Worm (Caenorhabditis elegans) whole organism, early embryonic: Measurements from ENCODE around the gene M02D8.2.

Source experiments
- B0310.2 ChIP-seq: sonication (generic microtip); optimal IDR thresholded peaks from 2 replicates; lab custom pipeline; 2016; ENCODE audit warnings: mild to moderate bottlenecking, missing genetic modification characterization, missing compliant biosample characterization
- F13C5.2 ChIP-seq: sonication (generic microtip); optimal IDR thresholded peaks from 2 replicates; lab custom pipeline; 2017; ENCODE audit warnings: mild to moderate bottlenecking, missing genetic modification characterization, inconsistent platforms, missing compliant biosample characterization
- aly-1 ChIP-seq: sonication (generic microtip); optimal IDR thresholded peaks from 2 replicates; lab custom pipeline; 2016; ENCODE audit warnings: missing genetic modification characterization, missing compliant biosample characterization
- ama-1 ChIP-seq: fragments of 150-350 bp; optimal IDR thresholded peaks from 2 replicates; lab custom pipeline; 2014
- ceh-13 ChIP-seq: fragments of 200-800 bp; sonication (Bioruptor generic); optimal IDR thresholded peaks from 2 replicates; lab custom pipeline; 2018; ENCODE audit warnings: mild to moderate bottlenecking, missing genetic modification characterization, missing compliant biosample characterization
- ceh-36 ChIP-seq: sonication (generic microtip); optimal IDR thresholded peaks from 2 replicates; lab custom pipeline; 2016; ENCODE audit warnings: missing genetic modification characterization, inconsistent platforms, missing compliant biosample characterization
- ets-7 ChIP-seq: sonication (generic microtip); optimal IDR thresholded peaks from 2 replicates; lab custom pipeline; 2016; ENCODE audit warnings: missing genotype, missing genetic modification characterization, missing compliant biosample characterization
- flt-1 ChIP-seq: fragments of 200-800 bp; sonication (Bioruptor generic); IDR thresholded peaks from 2 replicates; pipeline ENCODE4 v1.3.6; 2022; ENCODE audit warnings: missing genetic modification characterization, missing compliant biosample characterization
- hmbx-1 ChIP-seq: sonication (generic microtip); optimal IDR thresholded peaks from 2 replicates; lab custom pipeline; 2016; ENCODE audit warnings: mild to moderate bottlenecking, missing genetic modification characterization, missing compliant biosample characterization
- hmg-4 ChIP-seq: fragments of 200-800 bp; sonication (Bioruptor generic); optimal IDR thresholded peaks from 2 replicates; lab custom pipeline; 2018; ENCODE audit warnings: mild to moderate bottlenecking, missing genetic modification characterization, missing compliant biosample characterization
- hnd-1 ChIP-seq: sonication (generic microtip); optimal IDR thresholded peaks from 2 replicates; lab custom pipeline; 2016; ENCODE audit warnings: missing genetic modification characterization, missing compliant biosample characterization
- pes-1 ChIP-seq: fragments of 200-800 bp; sonication (Bioruptor generic); IDR thresholded peaks from 2 replicates; pipeline ENCODE4 v1.3.6; 2022; ENCODE audit warnings: missing genetic modification reagents, missing genetic modification characterization, missing compliant biosample characterization
- scrt-1 ChIP-seq: fragments of 200-800 bp; sonication (Bioruptor generic); IDR thresholded peaks from 2 replicates; pipeline ENCODE4 v1.3.6; 2022; ENCODE audit warnings: missing genetic modification characterization, missing compliant biosample characterization
- sea-1 ChIP-seq: fragments of 200-800 bp; sonication (Bioruptor generic); conservative IDR thresholded peaks from 2 replicates; pipeline ENCODE4 v1.3.6; 2022; ENCODE audit warnings: missing genetic modification characterization, missing compliant biosample characterization
- tbx-11 ChIP-seq: fragments of 200-800 bp; sonication (Bioruptor generic); IDR thresholded peaks from 2 replicates; pipeline ENCODE4 v1.3.6; 2022; ENCODE audit warnings: missing genetic modification characterization, missing compliant biosample characterization
- tbx-37 ChIP-seq: fragments of 200-800 bp; sonication (Bioruptor generic); conservative IDR thresholded peaks from 2 replicates; pipeline ENCODE4 v1.3.6; 2022; ENCODE audit warnings: missing genetic modification reagents, missing genetic modification characterization, missing compliant biosample characterization
- tra-4 ChIP-seq: sonication (generic microtip); optimal IDR thresholded peaks from 2 replicates; lab custom pipeline; 2017; ENCODE audit warnings: missing genetic modification characterization, missing compliant biosample characterization

The M02D8.2 gene

DNA sequence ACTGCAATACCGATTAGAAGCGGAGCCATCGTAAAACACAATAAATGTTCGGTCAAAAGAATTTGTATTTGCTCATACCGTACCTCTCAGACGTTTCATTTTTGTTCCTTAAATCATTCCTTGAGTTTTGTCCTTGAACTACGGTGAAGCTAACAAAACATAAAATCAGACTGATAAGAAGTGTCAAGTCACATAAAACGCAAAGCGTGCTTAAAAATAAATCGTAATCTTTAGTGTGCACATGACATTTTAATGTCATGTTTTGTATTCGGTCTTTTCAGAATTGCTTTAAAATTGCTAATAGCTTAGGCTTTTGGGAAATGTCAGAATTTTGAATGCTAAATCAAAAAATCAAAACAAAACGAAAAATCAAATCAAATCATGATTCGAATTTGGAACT, 26.8 kb upstream of the M02D8.2 start:
- TF ChIP-seq tbx-11 (GFP tag; lab: Robert Waterston, UW), result no peak
- no peak for TF ChIP-seq ama-1 (lab: Kevin White, UChicago)
- TF ChIP-seq sea-1 (GFP tag; lab: Robert Waterston, UW), result no peak
- no peak for TF ChIP-seq F13C5.2
- TF ChIP-seq pes-1 (GFP tag; lab: Robert Waterston, UW), result no peak

ce11 chrX:8713754-8714295, 25.6 kb upstream of the M02D8.2 start, which contains the start of gene F53A9.6:
TSS of gene F53A9.6 (minus strand) at chrX:8713804.
- TF ChIP-seq ama-1 (lab: Kevin White, UChicago), result no peak
- no peak for TF ChIP-seq tbx-11 (GFP tag; lab: Robert Waterston, UW)
- TF ChIP-seq tra-4 (tag; lab: Kevin White, UChicago), result no peak
- no peak for TF ChIP-seq scrt-1 (GFP tag; lab: Robert Waterston, UW)
- no peak for TF ChIP-seq F13C5.2
- no peak for TF ChIP-seq hmg-4 (GFP tag; lab: Kevin White, UChicago)

ce11 chrX:8714845-8715244, 24.6 kb upstream of the M02D8.2 start:
- TF ChIP-seq hmbx-1 (tag; lab: Kevin White, UChicago), result no peak
- no peak for TF ChIP-seq pes-1 (GFP tag; lab: Robert Waterston, UW)
- no peak for TF ChIP-seq ceh-36
- TF ChIP-seq F13C5.2, result no peak
- no peak for TF ChIP-seq tbx-37
- no peak for TF ChIP-seq tbx-11 (GFP tag; lab: Robert Waterston, UW)
- TF ChIP-seq hmg-4 (GFP tag; lab: Kevin White, UChicago), result no peak
- no peak for TF ChIP-seq scrt-1 (GFP tag; lab: Robert Waterston, UW)
- no peak for TF ChIP-seq ama-1 (lab: Kevin White, UChicago)
- TF ChIP-seq tra-4 (tag; lab: Kevin White, UChicago), result no peak
- no peak for TF ChIP-seq B0310.2 (tag; lab: Kevin White, UChicago)
- TF ChIP-seq hnd-1 (tag; lab: Kevin White, UChicago), result no peak
- no peak for TF ChIP-seq ets-7 (tag; lab: Kevin White, UChicago)
- TF ChIP-seq aly-1 (tag; lab: Kevin White, UChicago), result no peak
- no peak for TF ChIP-seq sea-1 (GFP tag; lab: Robert Waterston, UW)
- no peak for TF ChIP-seq flt-1 (GFP tag; lab: Robert Waterston, UW)
- no peak for TF ChIP-seq ceh-13 (GFP tag; lab: Kevin White, UChicago)

ce11 chrX:8716822-8717221, 22.7 kb upstream of the M02D8.2 start, which contains the start of gene F53A9.7:
TSS of gene F53A9.7 (minus strand) at chrX:8716922.
- TF ChIP-seq tbx-37 (no peak), flt-1 (GFP tag; lab: Robert Waterston, UW) (no peak), ceh-36 (no peak), pes-1 (GFP tag; lab: Robert Waterston, UW) (no peak), scrt-1 (GFP tag; lab: Robert Waterston, UW) (no peak), tbx-11 (GFP tag; lab: Robert Waterston, UW) (no peak), tra-4 (tag; lab: Kevin White, UChicago) (no peak), hmbx-1 (tag; lab: Kevin White, UChicago) (no peak), hmg-4 (GFP tag; lab: Kevin White, UChicago) (no peak), B0310.2 (tag; lab: Kevin White, UChicago) (no peak), ets-7 (tag; lab: Kevin White, UChicago) (no peak), ceh-13 (GFP tag; lab: Kevin White, UChicago) (no peak), sea-1 (GFP tag; lab: Robert Waterston, UW) (no peak), hnd-1 (tag; lab: Kevin White, UChicago) (no peak), ama-1 (lab: Kevin White, UChicago) (no peak), F13C5.2 (no peak), aly-1 (tag; lab: Kevin White, UChicago) (no peak)

- TF ChIP-seq ceh-36, result no peak
- no peak for TF ChIP-seq B0310.2 (tag; lab: Kevin White, UChicago)
- no peak for TF ChIP-seq hnd-1 (tag; lab: Kevin White, UChicago)
- TF ChIP-seq ceh-13 (GFP tag; lab: Kevin White, UChicago), result no peak
- TF ChIP-seq hmg-4 (GFP tag; lab: Kevin White, UChicago), result no peak
- no peak for TF ChIP-seq scrt-1 (GFP tag; lab: Robert Waterston, UW)
- TF ChIP-seq flt-1 (GFP tag; lab: Robert Waterston, UW), result no peak
- no peak for TF ChIP-seq ets-7 (tag; lab: Kevin White, UChicago)
Measured at ce11 chrX:8718153-8718552, 21.3 kb upstream of the M02D8.2 start.

DNA sequence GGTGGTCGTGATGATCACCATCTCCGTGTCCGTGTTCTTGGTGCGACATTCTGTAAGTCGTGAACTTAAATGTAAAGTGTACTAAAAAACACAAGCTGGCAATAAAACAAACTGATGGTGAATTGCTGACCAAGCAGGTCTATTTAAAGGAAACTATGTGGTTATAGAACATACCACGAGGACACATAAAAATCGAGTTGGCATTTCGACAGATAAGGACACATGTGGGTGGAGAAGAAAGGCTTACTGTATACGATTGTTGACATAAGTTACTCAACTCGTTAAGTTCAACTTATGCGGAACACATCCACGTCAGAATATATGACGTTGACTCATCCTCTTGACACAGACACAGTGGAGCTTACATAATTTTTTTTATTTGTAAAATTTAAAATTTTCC, 20.6 kb upstream of the M02D8.2 start, which contains the start of gene F53A9.8:
TSS of gene F53A9.8 (minus strand) at position 49 of the 400 bp plus-strand sequence.
- TF ChIP-seq ceh-13 (GFP tag; lab: Kevin White, UChicago), result no peak
- no peak for TF ChIP-seq B0310.2 (tag; lab: Kevin White, UChicago)
- no peak for TF ChIP-seq scrt-1 (GFP tag; lab: Robert Waterston, UW)
- no peak for TF ChIP-seq ama-1 (lab: Kevin White, UChicago)
- no peak for TF ChIP-seq hnd-1 (tag; lab: Kevin White, UChicago)
- TF ChIP-seq tbx-37, result no peak
- TF ChIP-seq aly-1 (tag; lab: Kevin White, UChicago), result no peak
- no peak for TF ChIP-seq ets-7 (tag; lab: Kevin White, UChicago)
- no peak for TF ChIP-seq hmg-4 (GFP tag; lab: Kevin White, UChicago)
- TF ChIP-seq pes-1 (GFP tag; lab: Robert Waterston, UW), result no peak

ce11 chrX:8719888-8720287, 19.6 kb upstream of the M02D8.2 start:
- TF ChIP-seq ets-7 (tag; lab: Kevin White, UChicago), result no peak
- TF ChIP-seq hmg-4 (GFP tag; lab: Kevin White, UChicago), result no peak
- no peak for TF ChIP-seq sea-1 (GFP tag; lab: Robert Waterston, UW)
- no peak for TF ChIP-seq hnd-1 (tag; lab: Kevin White, UChicago)
- TF ChIP-seq tbx-11 (GFP tag; lab: Robert Waterston, UW), result no peak
- TF ChIP-seq scrt-1 (GFP tag; lab: Robert Waterston, UW), result no peak
- no peak for TF ChIP-seq tbx-37
- no peak for TF ChIP-seq B0310.2 (tag; lab: Kevin White, UChicago)
- no peak for TF ChIP-seq pes-1 (GFP tag; lab: Robert Waterston, UW)
- TF ChIP-seq tra-4 (tag; lab: Kevin White, UChicago), result no peak
- TF ChIP-seq hmbx-1 (tag; lab: Kevin White, UChicago), result no peak
- TF ChIP-seq ceh-13 (GFP tag; lab: Kevin White, UChicago), result no peak
- TF ChIP-seq ama-1 (lab: Kevin White, UChicago), result no peak
- TF ChIP-seq ceh-36, result no peak
